Worm (Caenorhabditis elegans): ENCODE measurements around the gene B0285.6.

DNA sequence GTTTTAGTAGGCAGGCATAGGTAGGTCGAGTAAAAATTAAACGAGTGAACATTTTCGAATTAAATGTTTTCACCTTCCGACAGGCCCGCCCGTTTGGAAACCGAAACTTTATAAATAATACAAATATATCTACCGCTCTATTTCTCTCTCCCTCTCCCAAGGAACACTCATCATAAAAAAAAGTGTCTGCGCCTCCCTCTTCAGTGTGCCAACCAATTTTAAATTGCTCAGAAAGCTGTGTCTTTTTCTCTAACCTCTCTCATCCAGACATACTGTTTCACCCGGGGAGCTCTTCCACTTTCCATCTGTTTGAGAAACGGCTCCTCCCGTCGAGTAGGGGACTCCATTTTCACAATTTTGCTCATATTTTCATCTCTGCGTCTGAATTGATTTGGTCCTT lies 26.8 kb upstream of the B0285.6 start:
- no peak for TF ChIP-seq cey-2 (tag; optimal IDR thresholded peaks at IDR 0.05; ENCODE audit: borderline replicate concordance, insufficient read depth)
- peak; percentile 23 for TF ChIP-seq mep-1 (tag; optimal IDR thresholded peaks at IDR 0.05)
- TF ChIP-seq nhr-11 (tag; optimal IDR thresholded peaks at IDR 0.05), result peak; percentile 14
- TF ChIP-seq lin-39 (tag; optimal IDR thresholded peaks at IDR 0.05), result no peak
- TF ChIP-seq ama-1 (optimal IDR thresholded peaks at IDR 0.05), result no peak
- no peak for TF ChIP-seq mdl-1 (tag; optimal IDR thresholded peaks at IDR 0.05)
- TF ChIP-seq nhr-28 (tag; optimal IDR thresholded peaks at IDR 0.05), result no peak
- no peak for TF ChIP-seq unc-39 (tag; optimal IDR thresholded peaks at IDR 0.05)

Measured in whole organism, L4 larva.